Fruit fly (Drosophila melanogaster): Measurements from ENCODE around the gene Reph.

dm6 chr2L:3818903-3819302, 15.6 kb downstream of the Reph start:
- no peak for TF ChIP-seq h (optimal IDR thresholded peaks at IDR 0.05)
- TF ChIP-seq Sin3A (optimal IDR thresholded peaks at IDR 0.05): no peak
- no peak for TF ChIP-seq insv (optimal IDR thresholded peaks at IDR 0.05)
